Worm (Caenorhabditis elegans): ENCODE results near the gene irld-66.

irld-66 gene

ce11 chrII:2965215-2965998, 24.8 kb upstream of the irld-66 start:
- TF ChIP-seq him-1 (tag; optimal IDR thresholded peaks at IDR 0.05), result no peak
- TF ChIP-seq W03F9.2 (tag; optimal IDR thresholded peaks at IDR 0.05), result no peak
- TF ChIP-seq dao-5 (tag; optimal IDR thresholded peaks at IDR 0.05), result no peak

ce11 chrII:2963619-2964018, 23.0 kb upstream of the irld-66 start:
- TF ChIP-seq W03F9.2 (tag; optimal IDR thresholded peaks at IDR 0.05) (no peak), dao-5 (tag; optimal IDR thresholded peaks at IDR 0.05) (no peak), him-1 (tag; optimal IDR thresholded peaks at IDR 0.05) (no peak)

ce11 chrII:2962531-2963164, 22.0 kb upstream of the irld-66 start:
- TF ChIP-seq him-1 (tag; optimal IDR thresholded peaks at IDR 0.05), result peak; percentile 67
- TF ChIP-seq W03F9.2 (tag; optimal IDR thresholded peaks at IDR 0.05), result no peak

DNA sequence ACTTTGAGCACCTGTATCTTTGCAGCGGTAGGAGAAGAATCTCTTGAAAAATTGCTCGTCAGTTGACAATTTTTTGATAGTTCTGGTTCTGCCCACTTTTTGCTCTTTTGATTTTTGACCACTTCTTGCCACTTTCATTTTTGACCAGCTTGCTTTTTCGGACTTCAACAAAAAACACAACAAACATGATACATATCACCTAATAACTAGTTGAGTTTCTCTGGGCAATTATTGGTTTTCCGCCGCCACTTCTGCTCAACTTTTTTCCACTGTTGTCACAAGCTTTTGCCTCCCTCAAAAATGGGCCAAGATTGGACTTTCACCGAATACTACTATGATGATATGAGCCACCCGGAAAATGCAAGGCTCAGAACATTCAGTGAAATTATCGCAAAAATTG, 17.7 kb upstream of the irld-66 start, which contains the start of gene srw-60:
srw-60 (plus strand) TSS at position 301 of the 400 bp plus-strand sequence.
- TF ChIP-seq W03F9.2 (tag; optimal IDR thresholded peaks at IDR 0.05) (no peak), him-1 (tag; optimal IDR thresholded peaks at IDR 0.05) (no peak), dao-5 (tag; optimal IDR thresholded peaks at IDR 0.05) (no peak)

DNA sequence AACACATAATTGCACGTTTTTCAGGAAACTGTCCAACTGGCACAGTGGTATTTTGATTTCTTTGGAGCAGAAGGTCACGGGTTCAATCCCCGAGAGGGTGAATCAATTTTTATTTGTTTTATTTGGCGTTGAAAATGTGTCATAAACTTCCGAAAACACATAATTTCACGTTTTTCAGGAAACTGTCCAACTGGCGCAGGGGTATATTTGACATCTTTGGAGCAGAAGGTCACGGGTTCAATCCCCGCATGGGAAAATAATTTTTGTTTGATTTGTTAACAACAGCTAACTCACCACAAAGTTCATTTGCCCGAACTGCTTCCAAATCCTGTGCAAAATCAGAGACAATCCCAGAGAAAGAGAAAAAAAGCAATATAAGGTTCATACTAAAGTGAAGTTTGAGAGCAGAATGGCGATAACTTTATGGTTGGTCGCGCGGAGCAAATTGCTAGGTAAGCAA, 15.0 kb upstream of the irld-66 start, which contains the start of gene irld-48:
irld-48 (plus strand) TSS at position 410 of the 460 bp plus-strand sequence.
- TF ChIP-seq him-1 (tag; optimal IDR thresholded peaks at IDR 0.05) (no peak), W03F9.2 (tag; optimal IDR thresholded peaks at IDR 0.05) (no peak), dao-5 (tag; optimal IDR thresholded peaks at IDR 0.05) (no peak)

DNA sequence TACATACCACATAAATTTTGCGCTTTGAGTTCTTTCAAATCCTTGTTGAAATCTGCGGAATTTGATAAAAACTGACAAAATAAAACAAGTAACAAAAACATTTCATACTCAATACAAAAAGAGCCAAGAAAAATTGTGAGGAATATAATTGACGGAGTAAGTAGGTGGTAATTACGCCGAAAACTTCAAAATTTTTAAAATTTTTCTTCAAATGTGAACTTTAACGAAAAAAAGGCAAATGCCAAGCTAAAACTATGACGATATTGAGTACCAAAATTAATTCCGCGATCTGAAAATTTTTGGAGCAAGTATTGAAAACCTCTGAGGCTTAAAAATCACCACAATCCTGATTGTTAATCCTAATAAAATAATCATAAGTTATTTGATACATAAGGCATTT, 12.0 kb upstream of the irld-66 start, which contains the start of gene irld-51:
irld-51 (minus strand) TSS at position 101 of the 400 bp plus-strand sequence.
- no peak for TF ChIP-seq W03F9.2 (tag; optimal IDR thresholded peaks at IDR 0.05)
- TF ChIP-seq dao-5 (tag; optimal IDR thresholded peaks at IDR 0.05), result no peak

- TF ChIP-seq him-1 (tag; optimal IDR thresholded peaks at IDR 0.05), result no peak
- no peak for TF ChIP-seq dao-5 (tag; optimal IDR thresholded peaks at IDR 0.05)
- TF ChIP-seq W03F9.2 (tag; optimal IDR thresholded peaks at IDR 0.05), result no peak
Observed at ce11 chrII:2948614-2949013, 8.0 kb upstream of the irld-66 start.

DNA sequence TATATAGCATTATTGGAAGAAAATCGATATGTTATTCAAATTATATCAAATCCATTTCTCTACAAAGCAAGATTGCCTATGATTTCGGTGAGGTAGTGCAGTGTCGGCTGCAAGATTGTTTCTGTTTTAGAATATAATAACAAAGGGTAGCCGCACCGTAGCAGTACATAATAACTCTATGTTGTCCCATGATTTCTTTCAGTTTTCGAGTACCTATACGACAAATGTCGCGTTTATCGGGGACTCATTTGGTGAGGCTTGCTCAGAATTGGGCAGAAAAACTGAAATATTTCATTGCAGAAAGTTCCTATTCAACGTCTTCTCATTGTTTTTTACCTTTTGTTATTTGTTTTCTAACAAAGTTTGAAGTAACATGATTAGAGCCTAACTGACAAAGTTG, 5.8 kb upstream of the irld-66 start, which contains the start of gene srw-79:
srw-79 (plus strand) TSS at position 301 of the 400 bp plus-strand sequence.
- no peak for TF ChIP-seq dao-5 (tag; optimal IDR thresholded peaks at IDR 0.05)
- TF ChIP-seq him-1 (tag; optimal IDR thresholded peaks at IDR 0.05), result no peak
- no peak for TF ChIP-seq W03F9.2 (tag; optimal IDR thresholded peaks at IDR 0.05)

DNA sequence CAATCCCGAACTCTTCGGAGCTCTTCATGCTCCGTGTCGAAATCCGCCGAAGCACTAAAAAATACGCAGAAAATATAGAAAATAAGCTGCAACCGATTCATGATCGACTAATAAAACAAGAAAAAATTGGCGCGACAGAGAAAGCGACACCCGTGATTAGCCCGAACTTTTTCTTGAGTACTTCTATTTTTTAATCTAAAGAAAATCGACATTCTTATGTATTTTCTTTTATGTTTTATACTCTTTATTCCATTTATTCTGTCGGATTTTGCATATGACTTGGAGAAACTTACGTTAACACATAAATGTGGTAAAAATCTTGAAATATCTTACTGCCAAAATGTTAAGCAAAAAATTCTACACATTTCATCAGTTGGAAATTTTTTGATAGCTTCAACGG, 3.3 kb upstream of the irld-66 start, which contains the start of the genes irld-50 and irld-49:
irld-50 (minus strand) TSS at position 101 of the 400 bp plus-strand sequence.
irld-49 (plus strand) TSS at position 211 of the 400 bp plus-strand sequence.
- TF ChIP-seq dao-5 (tag; optimal IDR thresholded peaks at IDR 0.05), result no peak
- no peak for TF ChIP-seq W03F9.2 (tag; optimal IDR thresholded peaks at IDR 0.05)
- no peak for TF ChIP-seq him-1 (tag; optimal IDR thresholded peaks at IDR 0.05)

DNA sequence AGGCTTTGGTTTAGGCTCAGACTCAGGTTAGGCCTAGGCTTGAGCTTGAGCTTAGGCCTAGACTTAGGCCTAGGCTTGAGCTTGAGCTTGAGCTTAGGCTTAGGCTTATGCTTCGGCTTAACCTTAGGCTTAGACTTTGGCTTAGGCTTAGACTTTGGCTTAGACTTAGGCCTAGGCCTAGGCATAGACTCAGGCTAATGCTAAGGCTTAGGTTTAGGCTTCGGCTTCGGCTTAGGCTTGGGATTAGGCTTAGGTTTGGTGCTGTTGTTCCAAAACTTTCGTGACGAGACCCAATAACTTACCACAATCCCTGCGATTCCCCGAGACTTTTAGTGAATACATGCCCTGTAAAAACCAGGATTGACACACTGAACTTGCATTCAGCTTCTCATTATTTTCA, 966 bp downstream of the irld-66 start:
- TF ChIP-seq dao-5 (tag; optimal IDR thresholded peaks at IDR 0.05) (no peak), him-1 (tag; optimal IDR thresholded peaks at IDR 0.05) (no peak)

DNA sequence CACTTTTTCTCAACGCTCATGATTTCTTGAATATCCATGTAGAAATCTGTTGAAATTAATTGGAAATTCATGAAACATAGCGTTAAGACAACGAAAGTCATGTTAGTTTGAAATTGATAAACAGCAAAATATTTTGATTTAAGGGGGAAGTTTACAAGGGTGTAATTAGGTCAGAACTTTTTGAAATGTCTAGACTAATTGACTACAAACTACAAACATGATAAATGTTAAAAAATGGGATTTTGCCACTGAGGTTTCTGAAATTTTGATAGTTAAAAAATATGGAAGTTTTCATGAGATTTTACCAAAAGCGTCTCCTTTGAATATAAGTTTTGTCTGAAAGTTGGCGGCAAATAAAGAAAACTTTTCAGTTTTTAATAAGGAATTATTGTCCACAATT, 2.8 kb downstream of the irld-66 start, which contains the start of gene irld-65:
irld-65 (minus strand) TSS at position 101 of the 400 bp plus-strand sequence.
- no peak for TF ChIP-seq W03F9.2 (tag; optimal IDR thresholded peaks at IDR 0.05)

- TF ChIP-seq him-1 (tag; optimal IDR thresholded peaks at IDR 0.05) (no peak), dao-5 (tag; optimal IDR thresholded peaks at IDR 0.05) (no peak), W03F9.2 (tag; optimal IDR thresholded peaks at IDR 0.05) (no peak)
Observed at ce11 chrII:2934354-2934753, 6.3 kb downstream of the irld-66 start, which contains the start of gene irld-67. irld-67 (minus strand) TSS chrII:2934454.

- TF ChIP-seq dao-5 (tag; optimal IDR thresholded peaks at IDR 0.05) (no peak), W03F9.2 (tag; optimal IDR thresholded peaks at IDR 0.05) (no peak), him-1 (tag; optimal IDR thresholded peaks at IDR 0.05) (no peak)
Observed at ce11 chrII:2931564-2931963, 9.1 kb downstream of the irld-66 start.

DNA sequence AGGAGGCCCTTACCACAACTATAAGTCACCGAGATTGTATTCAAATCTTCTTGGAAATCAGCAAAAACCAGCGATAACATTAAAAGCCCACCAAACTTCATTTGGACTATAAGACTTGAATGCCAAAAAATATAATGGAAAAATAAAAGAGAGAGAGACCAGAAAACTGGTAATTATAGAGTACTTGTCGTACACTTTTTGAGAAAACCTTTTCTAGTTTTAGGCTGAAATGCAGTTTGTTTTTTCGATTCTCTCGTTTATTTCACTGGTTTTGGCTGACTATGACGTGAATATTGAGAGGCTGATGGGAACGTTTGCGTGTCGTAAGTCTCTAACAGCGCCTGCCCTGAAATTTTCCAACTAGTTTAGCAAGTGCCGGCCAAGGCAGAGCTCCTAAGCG, 10.1 kb downstream of the irld-66 start, which contains the start of the genes irld-64 and irld-63:
irld-64 (minus strand) TSS at position 101 of the 400 bp plus-strand sequence.
irld-63 (plus strand) TSS at position 230 of the 400 bp plus-strand sequence.
- no peak for TF ChIP-seq dao-5 (tag; optimal IDR thresholded peaks at IDR 0.05)
- no peak for TF ChIP-seq him-1 (tag; optimal IDR thresholded peaks at IDR 0.05)
- no peak for TF ChIP-seq W03F9.2 (tag; optimal IDR thresholded peaks at IDR 0.05)

All from whole organism, L4/young adult.